Worm (Caenorhabditis elegans): Measurements from ENCODE around the gene K09C6.8.
"Not testable (repeated sequence)": the region's sequence is repeated elsewhere in the genome, so short reads cannot be mapped to it uniquely, and the experiment has no call there.

ce11 chrV:822922-823321, 20.1 kb downstream of the K09C6.8 start, which contains the start of gene srx-31:
- not testable (repeated sequence) for TF ChIP-seq tbx-11 (GFP tag; IDR thresholded peaks at IDR 0.05); F13C5.2 (tag; optimal IDR thresholded peaks at IDR 0.05); hnd-1 (tag; optimal IDR thresholded peaks at IDR 0.05); flt-1 (GFP tag; IDR thresholded peaks at IDR 0.05); ama-1 (optimal IDR thresholded peaks at IDR 0.05); ceh-13 (GFP tag; optimal IDR thresholded peaks at IDR 0.05); sea-1 (GFP tag; conservative IDR thresholded peaks at IDR 0.05); ceh-36 (tag; optimal IDR thresholded peaks at IDR 0.05); tra-4 (tag; optimal IDR thresholded peaks at IDR 0.05)

Measured in whole organism, early embryonic.